Fruit fly (Drosophila melanogaster): ENCODE data around the gene Nfs1.
A peak's percentile ranks its signal among the peaks of the same experiment; 100 is the strongest.

The Nfs1 gene

dm6 chr2L:12005436-12006396 is 6.3 kb downstream of the Nfs1 start (continued):
- TF ChIP-seq CG17829 (tag; optimal IDR thresholded peaks at IDR 0.05): no peak
- no peak for TF ChIP-seq tup (GFP tag; optimal IDR thresholded peaks at IDR 0.05)
- TF ChIP-seq tio (GFP tag; optimal IDR thresholded peaks at IDR 0.05): no peak
- TF ChIP-seq Meics (GFP tag; optimal IDR thresholded peaks at IDR 0.05): no peak
- TF ChIP-seq CG4820 (GFP tag; optimal IDR thresholded peaks at IDR 0.05): no peak
- no peak for TF ChIP-seq Side (GFP tag; optimal IDR thresholded peaks at IDR 0.05)
- TF ChIP-seq CG5180 (GFP tag; optimal IDR thresholded peaks at IDR 0.05): peak; percentile 36
- TF ChIP-seq mirr (GFP tag; optimal IDR thresholded peaks at IDR 0.05): peak; percentile 71
- TF ChIP-seq exex (tag; optimal IDR thresholded peaks at IDR 0.05): peak; percentile 61
- no peak for TF ChIP-seq prd (optimal IDR thresholded peaks at IDR 0.05)
- TF ChIP-seq prd (GFP tag; IDR thresholded peaks at IDR 0.05): no peak
- no peak for TF ChIP-seq klu (GFP tag; IDR thresholded peaks at IDR 0.05)
- no peak for TF ChIP-seq CG31441 (GFP tag; IDR thresholded peaks at IDR 0.05)
- TF ChIP-seq CG15514 (GFP tag; optimal IDR thresholded peaks at IDR 0.05): no peak
- TF ChIP-seq pum (GFP tag; optimal IDR thresholded peaks at IDR 0.05): no peak
- TF ChIP-seq Optix (GFP tag; IDR thresholded peaks at IDR 0.05): no peak
- TF ChIP-seq CG31224 (GFP tag; IDR thresholded peaks at IDR 0.05): no peak
- TF ChIP-seq Stat92E (GFP tag; optimal IDR thresholded peaks at IDR 0.05): peak in 1 of 3 experiments; percentile 40
- TF ChIP-seq NK7.1 (GFP tag; optimal IDR thresholded peaks at IDR 0.05): no peak
- no peak for TF ChIP-seq lov (optimal IDR thresholded peaks at IDR 0.05)
- TF ChIP-seq lov (GFP tag; IDR thresholded peaks at IDR 0.05): no peak
- TF ChIP-seq sens (GFP tag): no peak
- TF ChIP-seq CG13894 (tag; optimal IDR thresholded peaks at IDR 0.05): peak; percentile 86
- TF ChIP-seq Fer1 (GFP tag; optimal IDR thresholded peaks at IDR 0.05): peak; percentile 35
- no peak for TF ChIP-seq CG32772 (GFP tag; IDR thresholded peaks at IDR 0.05)
- TF ChIP-seq al (GFP tag; IDR thresholded peaks at IDR 0.05): no peak
- TF ChIP-seq rib (GFP tag; IDR thresholded peaks at IDR 0.05): no peak
- no peak for TF ChIP-seq CG13775 (GFP tag; optimal IDR thresholded peaks at IDR 0.05)
- TF ChIP-seq sens-2 (GFP tag; IDR thresholded peaks at IDR 0.05): no peak
- no peak for TF ChIP-seq Oaz (GFP tag; IDR thresholded peaks at IDR 0.05)
- no peak for TF ChIP-seq H15 (GFP tag; IDR thresholded peaks at IDR 0.05)
- peak; percentile 100 for TF ChIP-seq CG12769 (tag; optimal IDR thresholded peaks at IDR 0.05)
- no peak for TF ChIP-seq dm (GFP tag; optimal IDR thresholded peaks at IDR 0.05)
- TF ChIP-seq PHDP (tag; optimal IDR thresholded peaks at IDR 0.05): no peak
- peak; percentile 40 for TF ChIP-seq CG18599 (GFP tag; optimal IDR thresholded peaks at IDR 0.05)
- TF ChIP-seq Rfx (GFP tag; IDR thresholded peaks at IDR 0.05): no peak
- peak in 1 of 2 experiments; percentile 99 for TF ChIP-seq Hr78 (GFP tag; optimal IDR thresholded peaks at IDR 0.05)
- peak; percentile 13 for TF ChIP-seq CG12299 (tag; optimal IDR thresholded peaks at IDR 0.05)
- no peak for TF ChIP-seq jumu (GFP tag; optimal IDR thresholded peaks at IDR 0.05)
- TF ChIP-seq cwo (GFP tag; optimal IDR thresholded peaks at IDR 0.05): peak; percentile 84
- no peak for TF ChIP-seq bbx (GFP tag; IDR thresholded peaks at IDR 0.05; ENCODE audit: partially characterized antibody)
- no peak for TF ChIP-seq gce (GFP tag; IDR thresholded peaks at IDR 0.05)
- TF ChIP-seq CG17328 (GFP tag; IDR thresholded peaks at IDR 0.05): no peak
- no peak for TF ChIP-seq CG11247 (GFP tag; IDR thresholded peaks at IDR 0.05)

All from whole organism, embryonic.